Worm (Caenorhabditis elegans) whole organism, early embryonic: ENCODE measurements around the gene jun-1.

Experiments used
- B0310.2 ChIP-seq: sonication (generic microtip); optimal IDR thresholded peaks from 2 replicates; lab custom pipeline; 2016; ENCODE audit warnings: mild to moderate bottlenecking, missing genetic modification characterization, missing compliant biosample characterization
- aly-1 ChIP-seq: sonication (generic microtip); optimal IDR thresholded peaks from 2 replicates; lab custom pipeline; 2016; ENCODE audit warnings: missing genetic modification characterization, missing compliant biosample characterization
- ama-1 ChIP-seq: fragments of 150-350 bp; optimal IDR thresholded peaks from 2 replicates; lab custom pipeline; 2014
- ceh-13 ChIP-seq: fragments of 200-800 bp; sonication (Bioruptor generic); optimal IDR thresholded peaks from 2 replicates; lab custom pipeline; 2018; ENCODE audit warnings: mild to moderate bottlenecking, missing genetic modification characterization, missing compliant biosample characterization
- ceh-36 ChIP-seq: sonication (generic microtip); optimal IDR thresholded peaks from 2 replicates; lab custom pipeline; 2016; ENCODE audit warnings: missing genetic modification characterization, inconsistent platforms, missing compliant biosample characterization
- flt-1 ChIP-seq: fragments of 200-800 bp; sonication (Bioruptor generic); IDR thresholded peaks from 2 replicates; pipeline ENCODE4 v1.3.6; 2022; ENCODE audit warnings: missing genetic modification characterization, missing compliant biosample characterization
- hmbx-1 ChIP-seq: sonication (generic microtip); optimal IDR thresholded peaks from 2 replicates; lab custom pipeline; 2016; ENCODE audit warnings: mild to moderate bottlenecking, missing genetic modification characterization, missing compliant biosample characterization
- hmg-4 ChIP-seq: fragments of 200-800 bp; sonication (Bioruptor generic); optimal IDR thresholded peaks from 2 replicates; lab custom pipeline; 2018; ENCODE audit warnings: mild to moderate bottlenecking, missing genetic modification characterization, missing compliant biosample characterization
- hnd-1 ChIP-seq: sonication (generic microtip); optimal IDR thresholded peaks from 2 replicates; lab custom pipeline; 2016; ENCODE audit warnings: missing genetic modification characterization, missing compliant biosample characterization
- pes-1 ChIP-seq: fragments of 200-800 bp; sonication (Bioruptor generic); IDR thresholded peaks from 2 replicates; pipeline ENCODE4 v1.3.6; 2022; ENCODE audit warnings: missing genetic modification reagents, missing genetic modification characterization, missing compliant biosample characterization
- sea-1 ChIP-seq: fragments of 200-800 bp; sonication (Bioruptor generic); conservative IDR thresholded peaks from 2 replicates; pipeline ENCODE4 v1.3.6; 2022; ENCODE audit warnings: missing genetic modification characterization, missing compliant biosample characterization
- tbx-11 ChIP-seq: fragments of 200-800 bp; sonication (Bioruptor generic); IDR thresholded peaks from 2 replicates; pipeline ENCODE4 v1.3.6; 2022; ENCODE audit warnings: missing genetic modification characterization, missing compliant biosample characterization
- tra-4 ChIP-seq: sonication (generic microtip); optimal IDR thresholded peaks from 2 replicates; lab custom pipeline; 2017; ENCODE audit warnings: missing genetic modification characterization, missing compliant biosample characterization

DNA sequence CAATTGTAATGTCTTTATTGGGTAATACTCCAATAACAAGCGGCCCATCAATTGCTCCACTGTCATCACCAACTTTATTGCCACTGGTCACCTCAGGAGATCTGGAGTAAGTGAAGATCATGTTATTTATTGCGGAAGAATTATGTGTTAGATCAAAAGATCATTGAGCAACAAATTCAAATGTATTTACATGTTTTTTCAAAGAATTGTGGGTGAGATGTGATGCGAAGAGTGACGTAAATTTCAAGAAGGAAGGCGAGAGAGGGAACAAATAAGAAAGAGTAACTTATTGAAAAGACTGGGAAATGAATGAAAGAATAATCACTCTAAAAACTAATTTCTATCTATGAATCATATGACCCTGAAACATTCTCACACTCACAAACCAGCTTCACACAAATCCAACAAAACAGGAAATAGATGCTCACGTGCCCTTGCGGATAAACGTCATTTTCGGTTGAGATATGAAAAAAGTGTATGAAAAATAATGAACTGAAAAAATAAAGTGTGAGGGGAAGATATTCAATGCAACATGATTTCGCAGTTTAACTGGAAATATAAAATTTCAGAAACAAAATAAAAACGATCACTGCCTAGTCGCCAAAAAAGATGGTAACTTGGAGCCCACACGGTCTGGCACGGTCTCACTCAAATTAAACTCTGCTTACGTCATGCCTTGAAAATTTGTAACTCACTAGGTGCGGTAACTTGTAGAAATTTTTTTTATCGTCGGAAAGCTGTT, 8.0 kb downstream of the jun-1 start:
- no peak for TF ChIP-seq flt-1 (GFP tag; lab: Robert Waterston, UW)
- TF ChIP-seq sea-1 (GFP tag; lab: Robert Waterston, UW) = no peak
- no peak for TF ChIP-seq ceh-36 (tag; lab: Kevin White, UChicago)
- TF ChIP-seq ama-1 (lab: Kevin White, UChicago) = no peak
- TF ChIP-seq aly-1 (tag; lab: Kevin White, UChicago) = no peak
- no peak for TF ChIP-seq ceh-13
- TF ChIP-seq hnd-1 (tag; lab: Kevin White, UChicago) = no peak
- no peak for TF ChIP-seq tra-4 (tag; lab: Kevin White, UChicago)
- no peak for TF ChIP-seq pes-1 (GFP tag; lab: Robert Waterston, UW)
- TF ChIP-seq hmbx-1 (tag; lab: Kevin White, UChicago) = no peak
- no peak for TF ChIP-seq B0310.2 (tag; lab: Kevin White, UChicago)
- no peak for TF ChIP-seq hmg-4
- TF ChIP-seq tbx-11 (GFP tag; lab: Robert Waterston, UW) = no peak
